Fruit fly (Drosophila melanogaster) whole organism, embryonic: ENCODE data around the gene Tet.

Experiments used
- Antp ChIP-seq: fragments of 200-800 bp; sonication (Bioruptor generic); optimal IDR thresholded peaks from 3 replicates; lab custom pipeline; 2016; ENCODE audit warnings: missing biosample characterization, missing genetic modification characterization
- Atf3 ChIP-seq: fragments of 200-800 bp; sonication (Bioruptor generic); optimal IDR thresholded peaks from 3 replicates; lab custom pipeline; 2016; ENCODE audit warnings: missing biosample characterization, missing genetic modification characterization
- C15 ChIP-seq: fragments of 200-800 bp; sonication (Bioruptor generic); IDR thresholded peaks from 3 replicates; pipeline ENCODE4 v1.3.6; 2022; ENCODE audit warnings: missing biosample characterization, missing genetic modification characterization
- CG10321 ChIP-seq: fragments of 200-800 bp; sonication (Bioruptor generic); IDR thresholded peaks from 2 replicates; pipeline ENCODE4 v1.3.6; 2022; ENCODE audit warnings: missing biosample characterization, missing genetic modification characterization
- CG10366 ChIP-seq: fragments of 200-800 bp; sonication (Bioruptor generic); IDR thresholded peaks from 2 replicates; pipeline ENCODE4 v1.3.6; 2022; ENCODE audit warnings: missing biosample characterization, missing genetic modification characterization
- CG14710 ChIP-seq: fragments of 200-800 bp; sonication (Bioruptor generic); optimal IDR thresholded peaks from 3 replicates; lab custom pipeline; 2019; ENCODE audit warnings: missing biosample characterization, mild to moderate bottlenecking, missing genetic modification characterization, moderate library complexity
- CG1647 ChIP-seq: fragments of 200-800 bp; sonication (Bioruptor generic); optimal IDR thresholded peaks from 3 replicates; lab custom pipeline; 2016; ENCODE audit warnings: missing biosample characterization, missing genetic modification characterization
- CG18476 ChIP-seq: fragments of 200-800 bp; sonication (Bioruptor generic); optimal IDR thresholded peaks from 2 replicates; lab custom pipeline; 2016; ENCODE audit warnings: missing biosample characterization, mild to moderate bottlenecking, missing genetic modification characterization
- CG31365 ChIP-seq: fragments of 200-800 bp; sonication (Bioruptor generic); optimal IDR thresholded peaks from 2 replicates; lab custom pipeline; 2018; ENCODE audit warnings: missing biosample characterization, mild to moderate bottlenecking, missing genetic modification characterization
- CG31388 ChIP-seq: fragments of 200-800 bp; sonication (Bioruptor generic); optimal IDR thresholded peaks from 2 replicates; lab custom pipeline; 2016; ENCODE audit warnings: missing biosample characterization, missing genetic modification characterization
- CG4360 ChIP-seq: fragments of 200-800 bp; sonication (Bioruptor generic); IDR thresholded peaks from 2 replicates; pipeline ENCODE4 v1.3.6; 2022; ENCODE audit warnings: missing biosample characterization, missing genetic modification characterization
- CG4404 ChIP-seq: fragments of 200-800 bp; sonication (Bioruptor generic); IDR thresholded peaks from 2 replicates; pipeline ENCODE4 v1.3.6; 2022; ENCODE audit warnings: missing biosample characterization, missing genetic modification characterization
- CG4730 ChIP-seq: fragments of 200-800 bp; sonication (Bioruptor generic); IDR thresholded peaks from 2 replicates; pipeline ENCODE4 v1.3.6; 2022; ENCODE audit warnings: missing biosample characterization, missing genetic modification characterization
- CG5245 ChIP-seq: fragments of 200-800 bp; sonication (Bioruptor generic); optimal IDR thresholded peaks from 3 replicates; lab custom pipeline; 2016; ENCODE audit warnings: missing biosample characterization, missing genetic modification characterization
- CG8388 ChIP-seq: fragments of 200-800 bp; sonication (Bioruptor generic); optimal IDR thresholded peaks from 2 replicates; lab custom pipeline; 2019; ENCODE audit warnings: missing biosample characterization, mild to moderate bottlenecking, missing genetic modification characterization, moderate library complexity
- CG8478 ChIP-seq: fragments of >200 bp; optimal IDR thresholded peaks from 2 replicates; lab custom pipeline; 2018
- CG9727 ChIP-seq: fragments of 200-800 bp; sonication (Bioruptor generic); optimal IDR thresholded peaks from 3 replicates; lab custom pipeline; 2017; ENCODE audit warnings: missing biosample characterization, mild to moderate bottlenecking, missing genetic modification characterization
- CG9817 ChIP-seq: fragments of 200-800 bp; sonication (Bioruptor generic); optimal IDR thresholded peaks from 2 replicates; lab custom pipeline; 2018; ENCODE audit warnings: missing biosample characterization, mild to moderate bottlenecking, missing genetic modification characterization, moderate library complexity
- CG9932 ChIP-seq: fragments of 200-800 bp; sonication (Bioruptor generic); IDR thresholded peaks from 2 replicates; pipeline ENCODE4 v1.3.6; 2022; ENCODE audit warnings: missing biosample characterization, missing genetic modification characterization
- D19A ChIP-seq: fragments of 200-800 bp; optimal IDR thresholded peaks from 3 replicates; lab custom pipeline; 2019; ENCODE audit warnings: missing biosample characterization, mild to moderate bottlenecking, missing genetic modification characterization, moderate library complexity
- Dref ChIP-seq: fragments of 200-800 bp; sonication (Bioruptor generic); IDR thresholded peaks from 2 replicates; pipeline ENCODE4 v1.3.6; 2022; ENCODE audit warnings: missing biosample characterization, missing genetic modification characterization
- E2f1 ChIP-seq: fragments of 200-800 bp; sonication (Bioruptor generic); IDR thresholded peaks from 2 replicates; pipeline ENCODE4 v1.3.6; 2022; ENCODE audit warnings: missing biosample characterization, missing genetic modification characterization
- HLHmδ ChIP-seq: fragments of 200-800 bp; sonication (Bioruptor generic); optimal IDR thresholded peaks from 2 replicates; lab custom pipeline; 2018; ENCODE audit warnings: missing biosample characterization, mild to moderate bottlenecking, missing genetic modification characterization, moderate library complexity
- Six4 ChIP-seq: fragments of 200-800 bp; sonication (Bioruptor generic); optimal IDR thresholded peaks from 2 replicates; lab custom pipeline; 2016; ENCODE audit warnings: missing biosample characterization, missing genetic modification characterization
- Spps ChIP-seq: fragments of 200-800 bp; sonication (Bioruptor generic); optimal IDR thresholded peaks from 2 replicates; lab custom pipeline; 2018; ENCODE audit warnings: missing biosample characterization, mild to moderate bottlenecking, missing genetic modification characterization
- Sry-β ChIP-seq: fragments of 200-800 bp; sonication (Bioruptor generic); optimal IDR thresholded peaks from 2 replicates; lab custom pipeline; 2018; ENCODE audit warnings: missing biosample characterization, mild to moderate bottlenecking, missing genetic modification characterization, moderate library complexity
- Ssrp ChIP-seq: fragments of 200-800 bp; sonication (Bioruptor generic); optimal IDR thresholded peaks from 2 replicates; lab custom pipeline; 2018; ENCODE audit warnings: missing biosample characterization, mild to moderate bottlenecking, missing genetic modification characterization, moderate library complexity
- Trl ChIP-seq, 3 experiments: fragments of >200 bp in 2 of 3; fragments of 200-800 bp in 1 of 3; sonication (Bioruptor generic) in 1 of 3; optimal IDR thresholded peaks; 2 replicates in 1 of 3; 3 replicates in 2 of 3; lab custom pipeline; 2016 to 2017; ENCODE audit warnings: missing biosample characterization in 1 of 3, missing genetic modification characterization in 1 of 3
- Xbp1 ChIP-seq: fragments of 200-800 bp; sonication (Bioruptor generic); optimal IDR thresholded peaks from 3 replicates; lab custom pipeline; 2016; ENCODE audit warnings: missing biosample characterization, mild to moderate bottlenecking, missing genetic modification characterization
- ac ChIP-seq: fragments of 200-800 bp; sonication (Bioruptor generic); optimal IDR thresholded peaks from 3 replicates; lab custom pipeline; 2017; ENCODE audit warnings: missing biosample characterization, mild to moderate bottlenecking, missing genetic modification characterization
- bbx ChIP-seq: fragments of 200-800 bp; sonication (Bioruptor generic); IDR thresholded peaks from 2 replicates; pipeline ENCODE4 v1.3.6; 2022; ENCODE audit warnings: missing biosample characterization, missing genetic modification characterization; ENCODE audit not compliant: partially characterized antibody
- br ChIP-seq: fragments of >200 bp; optimal IDR thresholded peaks from 2 replicates; lab custom pipeline; 2017
- btn ChIP-seq: fragments of 200-800 bp; sonication (Bioruptor generic); optimal IDR thresholded peaks from 2 replicates; lab custom pipeline; 2016; ENCODE audit warnings: missing biosample characterization, missing genetic modification characterization
- cg ChIP-seq: fragments of 200-800 bp; sonication (Bioruptor generic); optimal IDR thresholded peaks from 3 replicates; lab custom pipeline; 2019; ENCODE audit warnings: missing biosample characterization, mild to moderate bottlenecking, missing genetic modification characterization, moderate library complexity
- gt ChIP-seq: fragments of 200-800 bp; sonication (Bioruptor generic); IDR thresholded peaks from 2 replicates; pipeline ENCODE4 v1.3.6; 2022; ENCODE audit warnings: missing biosample characterization, missing genetic modification characterization
- hb ChIP-seq: fragments of 200-800 bp; sonication (Bioruptor generic); IDR thresholded peaks from 3 replicates; pipeline ENCODE4 v1.3.6; 2022; ENCODE audit warnings: missing biosample characterization, missing genetic modification characterization; ENCODE audit not compliant: partially characterized antibody
- ken ChIP-seq: fragments of 200-800 bp; sonication (Bioruptor generic); IDR thresholded peaks from 3 replicates; pipeline ENCODE4 v1.3.6; 2022; ENCODE audit warnings: missing biosample characterization, missing genetic modification characterization
- kni ChIP-seq: fragments of 200-800 bp; sonication (Bioruptor generic); optimal IDR thresholded peaks from 3 replicates; lab custom pipeline; 2017; ENCODE audit warnings: mild to moderate bottlenecking, missing biosample characterization, missing genetic modification reagents, missing genetic modification characterization
- lola ChIP-seq, 3 experiments: fragments of >200 bp in 2 of 3; fragments of 200-800 bp in 1 of 3; sonication (Bioruptor generic) in 1 of 3; optimal IDR thresholded peaks; 2 replicates each; lab custom pipeline; 2017 to 2019; ENCODE audit warnings: missing biosample characterization in 3 of 3, missing genetic modification characterization in 3 of 3, mild to moderate bottlenecking in 1 of 3, moderate library complexity in 1 of 3
- nmo ChIP-seq: fragments of 200-800 bp; sonication (Bioruptor generic); optimal IDR thresholded peaks from 2 replicates; lab custom pipeline; 2018; ENCODE audit warnings: missing biosample characterization, mild to moderate bottlenecking, missing genetic modification characterization, moderate library complexity
- pita ChIP-seq: fragments of 200-800 bp; sonication (Bioruptor generic); optimal IDR thresholded peaks from 2 replicates; lab custom pipeline; 2017; ENCODE audit warnings: missing biosample characterization, mild to moderate bottlenecking, missing genetic modification characterization
- pros ChIP-seq: fragments of 200-800 bp; sonication (Bioruptor generic); optimal IDR thresholded peaks from 3 replicates; lab custom pipeline; 2019; ENCODE audit warnings: missing biosample characterization, mild to moderate bottlenecking, missing genetic modification characterization, moderate library complexity
- psq ChIP-seq: fragments of 200-800 bp; sonication (Bioruptor generic); optimal IDR thresholded peaks from 2 replicates; lab custom pipeline; 2017; ENCODE audit warnings: missing biosample characterization, missing genetic modification characterization
- repo ChIP-seq: fragments of 200-800 bp; sonication (Bioruptor generic); optimal IDR thresholded peaks from 2 replicates; lab custom pipeline; 2016; ENCODE audit warnings: missing biosample characterization, missing genetic modification characterization
- row ChIP-seq: fragments of 200-800 bp; sonication (Bioruptor generic); IDR thresholded peaks from 3 replicates; pipeline ENCODE4 v1.3.6; 2022; ENCODE audit warnings: missing biosample characterization, missing genetic modification characterization
- sna ChIP-seq: fragments of 200-800 bp; sonication (Bioruptor generic); IDR thresholded peaks from 2 replicates; pipeline ENCODE4 v1.3.6; 2022; ENCODE audit warnings: missing biosample characterization, missing genetic modification characterization; ENCODE audit not compliant: partially characterized antibody
- so ChIP-seq: fragments of 200-800 bp; sonication (Bioruptor generic); IDR thresholded peaks from 3 replicates; pipeline ENCODE4 v1.3.6; 2022; ENCODE audit warnings: missing biosample characterization, missing genetic modification characterization
- vvl ChIP-seq: fragments of 200-800 bp; sonication (Bioruptor generic); IDR thresholded peaks from 2 replicates; pipeline ENCODE4 v1.3.6; 2022; ENCODE audit warnings: missing biosample characterization, missing genetic modification characterization
- zfh1 ChIP-seq: fragments of 200-800 bp; sonication (Bioruptor generic); IDR thresholded peaks from 3 replicates; pipeline ENCODE4 v1.3.6; 2022; ENCODE audit warnings: missing biosample characterization, missing genetic modification characterization

The Tet gene

dm6 chr3L:2824024-2824687 is 54.8 kb downstream of the Tet start (continued):
- TF ChIP-seq pita (GFP tag; lab: Kevin White, UChicago), result no peak
- no peak for TF ChIP-seq br (lab: Kevin White, UChicago)
- TF ChIP-seq nmo (GFP tag; lab: Kevin White, UChicago), result peak; percentile 76
- TF ChIP-seq CG8478 (lab: Kevin White, UChicago), result no peak
- TF ChIP-seq Antp (GFP tag; lab: Kevin White, UChicago), result no peak
- no peak for TF ChIP-seq CG10366 (GFP tag; lab: Robert Waterston, UW)
- peak; percentile 39 for TF ChIP-seq Six4 (GFP tag; lab: Kevin White, UChicago)
- TF ChIP-seq Spps (tag; lab: Kevin White, UChicago), result no peak
- peak; percentile 15 for TF ChIP-seq CG5245 (GFP tag; lab: Kevin White, UChicago)
- TF ChIP-seq C15 (GFP tag; lab: Robert Waterston, UW), result no peak
- no peak for TF ChIP-seq CG31388 (GFP tag; lab: Kevin White, UChicago)
- TF ChIP-seq CG4404 (GFP tag; lab: Robert Waterston, UW), result no peak
- TF ChIP-seq gt (GFP tag; lab: Robert Waterston, UW), result no peak
- TF ChIP-seq Sry-β (GFP tag; lab: Kevin White, UChicago), result no peak
- no peak for TF ChIP-seq CG9932
- peak; percentile 21 for TF ChIP-seq CG9817 (tag; lab: Kevin White, UChicago)
- no peak for TF ChIP-seq hb
- peak; percentile 11 for TF ChIP-seq CG18476 (GFP tag; lab: Kevin White, UChicago)

DNA sequence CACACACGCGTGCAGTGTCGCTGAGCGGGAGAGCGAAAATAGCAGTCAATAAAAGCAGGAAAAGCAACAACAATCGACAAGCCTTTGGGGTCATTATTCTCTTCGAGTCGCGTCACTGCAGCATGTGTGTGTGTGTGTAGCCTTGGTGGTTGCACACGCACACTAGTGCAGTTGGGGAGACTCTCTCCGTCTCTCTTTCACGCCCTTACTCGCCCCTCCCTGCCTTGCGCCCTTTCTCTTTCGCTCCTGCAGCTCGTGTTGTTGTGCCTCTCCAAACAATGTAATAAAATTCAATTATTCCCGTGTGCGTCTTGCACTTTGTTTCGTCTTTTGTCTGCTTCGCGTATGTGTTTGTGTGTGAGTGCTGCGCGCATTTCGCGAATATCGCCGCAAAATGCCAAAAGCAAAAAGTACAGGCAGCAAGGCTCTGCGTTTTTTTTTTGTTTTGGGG is 55.4 kb downstream of the Tet start:
- TF ChIP-seq kni (GFP tag; lab: Kevin White, UChicago) (peak; percentile 17), CG4360 (peak; percentile 81), pros (peak; percentile 32), CG31365 (tag; lab: Kevin White, UChicago) (no peak), HLHmδ (GFP tag; lab: Kevin White, UChicago) (peak; percentile 29), sna (GFP tag; lab: Robert Waterston, UW) (0 out of 2 replicates have a peak, but pooled peaks have one; percentile 21), Trl (optimal IDR thresholded peaks at IDR 0.05; lab: Kevin White, UChicago) (peak; percentile 31 to 75), Trl (GFP tag; optimal IDR thresholded peaks at IDR 0.05; lab: Kevin White, UChicago) (no peak), Dref (no peak), so (no peak), psq (GFP tag; lab: Kevin White, UChicago) (peak; percentile 35), CG10321 (peak; percentile 74), vvl (GFP tag; lab: Robert Waterston, UW) (peak; percentile 11; the same call in 1 of the 2 replicates), CG4730 (GFP tag; lab: Robert Waterston, UW) (no peak), CG8478 (lab: Kevin White, UChicago) (peak; percentile 95), cg (GFP tag; lab: Kevin White, UChicago) (peak; percentile 92), repo (GFP tag; lab: Kevin White, UChicago) (no peak)

DNA sequence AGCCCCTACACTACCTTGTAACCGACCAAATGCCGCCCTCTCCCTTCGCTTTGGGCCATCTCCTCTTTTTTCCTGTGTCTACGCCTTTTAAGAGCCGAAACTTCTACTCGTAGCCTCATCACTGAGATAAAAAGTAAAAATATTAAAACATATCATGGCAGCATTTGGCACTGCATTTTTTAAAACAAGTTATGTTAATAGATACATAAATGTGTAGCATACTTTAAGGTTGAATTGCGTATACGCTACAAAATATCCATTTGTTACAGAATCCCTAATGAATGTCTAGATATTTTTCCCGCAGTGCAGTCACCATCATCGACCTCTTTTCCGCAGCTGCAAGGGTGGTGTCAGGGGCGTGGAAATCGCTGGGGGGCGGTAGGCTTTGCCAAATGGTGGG is 56.0 kb downstream of the Tet start:
- TF ChIP-seq ac (GFP tag; lab: Kevin White, UChicago), result no peak
- peak; percentile 64; the same call in 1 of the 3 replicates for TF ChIP-seq zfh1 (GFP tag; lab: Robert Waterston, UW)
- TF ChIP-seq CG1647 (GFP tag; lab: Kevin White, UChicago), result peak; percentile 12
- peak; percentile 24 for TF ChIP-seq D19A (tag; lab: Kevin White, UChicago)
- TF ChIP-seq Xbp1 (GFP tag; lab: Kevin White, UChicago), result peak; percentile 46
- TF ChIP-seq CG9727 (GFP tag; lab: Kevin White, UChicago), result peak; percentile 23
- TF ChIP-seq btn (GFP tag; lab: Kevin White, UChicago), result no peak
- peak; percentile 20 for TF ChIP-seq Ssrp
- peak; percentile 52 for TF ChIP-seq E2f1 (GFP tag; lab: Robert Waterston, UW)
- no peak for TF ChIP-seq CG14710
- TF ChIP-seq lola (GFP tag; optimal IDR thresholded peaks at IDR 0.05; lab: Kevin White, UChicago), result no peak
- peak; percentile 35 for TF ChIP-seq CG8388 (GFP tag; lab: Kevin White, UChicago)
- TF ChIP-seq Atf3 (GFP tag; lab: Kevin White, UChicago), result no peak
- no peak for TF ChIP-seq bbx (GFP tag; lab: Robert Waterston, UW)
- 0 out of 3 replicates have a peak, but pooled peaks have one; percentile 39 for TF ChIP-seq ken
- peak; percentile 68 for TF ChIP-seq row
